Worm (Caenorhabditis elegans) whole organism, young adult: Measurements from ENCODE around the gene F17C11.22.

ENCODE experiments used
- B0019.2 ChIP-seq: fragments of 200-800 bp; sonication (Bioruptor generic); conservative IDR thresholded peaks from 2 replicates; pipeline ENCODE4 v1.3.6; 2022; ENCODE audit warnings: missing genetic modification reagents, missing genetic modification characterization, missing compliant biosample characterization
- C06A6.2 ChIP-seq: fragments of 200-800 bp; sonication (Bioruptor generic); conservative IDR thresholded peaks from 2 replicates; pipeline ENCODE4 v1.3.6; 2022; ENCODE audit warnings: missing genetic modification characterization, missing compliant biosample characterization
- C17E4.6 ChIP-seq: fragments of 200-800 bp; sonication (Bioruptor generic); IDR thresholded peaks from 2 replicates; pipeline ENCODE4 v1.3.6; 2022; ENCODE audit warnings: missing genetic modification reagents, missing genetic modification characterization, missing compliant biosample characterization
- F10E7.11 ChIP-seq: sonication (generic microtip); optimal IDR thresholded peaks from 2 replicates; lab custom pipeline; 2017; ENCODE audit warnings: mild to moderate bottlenecking, missing genetic modification characterization, moderate library complexity, missing compliant biosample characterization
- F22D6.2 ChIP-seq: sonication (generic microtip); optimal IDR thresholded peaks from 2 replicates; lab custom pipeline; 2016; ENCODE audit warnings: mild to moderate bottlenecking, missing genetic modification characterization, missing compliant biosample characterization
- F33H1.4 ChIP-seq: fragments of 200-800 bp; sonication (Bioruptor generic); IDR thresholded peaks from 2 replicates; pipeline ENCODE4 v1.3.6; 2022; ENCODE audit warnings: missing genetic modification reagents, missing genetic modification characterization, missing compliant biosample characterization
- F39B2.1 ChIP-seq: fragments of 200-800 bp; sonication (Bioruptor generic); IDR thresholded peaks from 2 replicates; pipeline ENCODE4 v1.3.6; 2022; ENCODE audit warnings: missing genetic modification reagents, missing genetic modification characterization, missing compliant biosample characterization
- F49E8.2 ChIP-seq: sonication (generic microtip); optimal IDR thresholded peaks from 3 replicates; lab custom pipeline; 2017; ENCODE audit warnings: missing genetic modification characterization, mild to moderate bottlenecking, missing compliant biosample characterization, antibody characterized with exemption, moderate library complexity; ENCODE audit not compliant: insufficient read depth
- F52B5.7 ChIP-seq: sonication (generic microtip); optimal IDR thresholded peaks from 2 replicates; lab custom pipeline; 2016; ENCODE audit warnings: mild to moderate bottlenecking, missing genetic modification characterization, missing compliant biosample characterization
- F57C9.4 ChIP-seq: sonication (generic microtip); optimal IDR thresholded peaks from 2 replicates; lab custom pipeline; 2017; ENCODE audit warnings: mild to moderate bottlenecking, missing genetic modification characterization, missing compliant biosample characterization
- K11D2.4 ChIP-seq: fragments of 200-800 bp; sonication (Bioruptor generic); IDR thresholded peaks from 2 replicates; pipeline ENCODE4 v1.3.6; 2022; ENCODE audit warnings: missing genetic modification reagents, missing genetic modification characterization, missing compliant biosample characterization
- T26A5.8 ChIP-seq: sonication (generic microtip); optimal IDR thresholded peaks from 2 replicates; lab custom pipeline; 2016; ENCODE audit warnings: missing genetic modification characterization, missing compliant biosample characterization
- attf-3 ChIP-seq: fragments of 200-800 bp; sonication (Bioruptor generic); conservative IDR thresholded peaks from 2 replicates; pipeline ENCODE4 v1.3.6; 2022; ENCODE audit warnings: missing genetic modification reagents, missing genetic modification characterization, missing compliant biosample characterization
- cebp-1 ChIP-seq, 2 experiments: fragments of 200-800 bp in 1 of 2; sonication (Bioruptor generic) in 1 of 2; sonication (generic microtip) in 1 of 2; IDR thresholded peaks in 1 of 2; optimal IDR thresholded peaks in 1 of 2; 2 replicates each; pipeline versions ENCODE4 v1.3.6 to Lab custom; 2017 to 2022; ENCODE audit warnings: missing compliant biosample characterization in 2 of 2, missing genetic modification characterization in 2 of 2, mild to moderate bottlenecking in 1 of 2, missing genetic modification reagents in 1 of 2, moderate library complexity in 1 of 2
- cebp-2 ChIP-seq: fragments of 200-800 bp; sonication (Bioruptor generic); IDR thresholded peaks from 2 replicates; pipeline ENCODE4 v1.3.6; 2022; ENCODE audit warnings: missing genetic modification characterization, missing compliant biosample characterization
- ceh-40 ChIP-seq: fragments of 200-800 bp; sonication (Bioruptor generic); IDR thresholded peaks from 2 replicates; pipeline ENCODE4 v1.3.6; 2022; ENCODE audit warnings: missing genetic modification characterization, missing compliant biosample characterization
- ceh-91 ChIP-seq: fragments of 200-800 bp; sonication (Bioruptor generic); IDR thresholded peaks from 2 replicates; pipeline ENCODE4 v1.3.6; 2022; ENCODE audit warnings: missing genetic modification reagents, missing genetic modification characterization, missing compliant biosample characterization
- chd-7 ChIP-seq: sonication (generic microtip); optimal IDR thresholded peaks from 2 replicates; lab custom pipeline; 2016; ENCODE audit warnings: mild to moderate bottlenecking, missing genetic modification characterization, moderate library complexity, missing compliant biosample characterization
- die-1 ChIP-seq: sonication (generic microtip); optimal IDR thresholded peaks from 2 replicates; lab custom pipeline; 2016; ENCODE audit warnings: missing genotype, mild to moderate bottlenecking, missing genetic modification characterization, missing compliant biosample characterization
- egl-18 ChIP-seq: fragments of 200-800 bp; sonication (Bioruptor generic); IDR thresholded peaks from 2 replicates; pipeline ENCODE4 v1.3.6; 2022; ENCODE audit warnings: missing genetic modification reagents, missing genetic modification characterization, missing compliant biosample characterization
- ekl-4 ChIP-seq: fragments of 200-800 bp; sonication (Bioruptor generic); IDR thresholded peaks from 2 replicates; pipeline ENCODE4 v1.3.6; 2022; ENCODE audit warnings: missing genetic modification reagents, missing genetic modification characterization, missing compliant biosample characterization
- hlh-12 ChIP-seq: sonication (generic microtip); optimal IDR thresholded peaks from 2 replicates; lab custom pipeline; 2016; ENCODE audit warnings: missing genetic modification characterization, missing compliant biosample characterization
- hmg-1.2 ChIP-seq: fragments of 200-800 bp; sonication (Bioruptor generic); IDR thresholded peaks from 2 replicates; pipeline ENCODE4 v1.3.6; 2022; ENCODE audit warnings: missing genetic modification reagents, missing genetic modification characterization, missing compliant biosample characterization
- hsf-1 ChIP-seq: fragments of 200-800 bp; sonication (Bioruptor generic); IDR thresholded peaks from 2 replicates; pipeline ENCODE4 v1.3.6; 2022; ENCODE audit warnings: missing genetic modification reagents, missing genetic modification characterization, missing compliant biosample characterization
- let-526 ChIP-seq: fragments of 200-800 bp; sonication (Bioruptor generic); IDR thresholded peaks from 2 replicates; pipeline ENCODE4 v1.3.6; 2022; ENCODE audit warnings: missing genetic modification reagents, missing genetic modification characterization, missing compliant biosample characterization
- lir-1 ChIP-seq: fragments of 200-800 bp; sonication (Bioruptor generic); conservative IDR thresholded peaks from 2 replicates; pipeline ENCODE4 v1.3.6; 2022; ENCODE audit warnings: missing genetic modification reagents, missing genetic modification characterization, missing compliant biosample characterization
- madf-10 ChIP-seq: sonication (generic microtip); optimal IDR thresholded peaks from 2 replicates; lab custom pipeline; 2016; ENCODE audit warnings: mild to moderate bottlenecking, missing genetic modification characterization, missing compliant biosample characterization
- madf-3 ChIP-seq: fragments of 200-800 bp; sonication (Bioruptor generic); IDR thresholded peaks from 2 replicates; pipeline ENCODE4 v1.3.6; 2022; ENCODE audit warnings: missing genetic modification reagents, missing genetic modification characterization, missing compliant biosample characterization
- madf-6 ChIP-seq: fragments of 200-800 bp; sonication (Bioruptor generic); IDR thresholded peaks from 2 replicates; pipeline ENCODE4 v1.3.6; 2022; ENCODE audit warnings: missing genetic modification reagents, missing genetic modification characterization, missing compliant biosample characterization
- nfya-2 ChIP-seq: fragments of 200-800 bp; sonication (Bioruptor generic); IDR thresholded peaks from 2 replicates; pipeline ENCODE4 v1.3.6; 2022; ENCODE audit warnings: missing genetic modification reagents, missing genetic modification characterization, missing compliant biosample characterization
- nhr-120 ChIP-seq: fragments of 200-800 bp; sonication (Bioruptor generic); IDR thresholded peaks from 2 replicates; pipeline ENCODE4 v1.3.6; 2022; ENCODE audit warnings: missing genetic modification characterization, missing compliant biosample characterization
- nhr-179 ChIP-seq: sonication (generic microtip); optimal IDR thresholded peaks from 2 replicates; lab custom pipeline; 2016; ENCODE audit warnings: mild to moderate bottlenecking, missing genetic modification characterization, missing compliant biosample characterization
- nhr-27 ChIP-seq: fragments of 200-800 bp; sonication (Bioruptor generic); optimal IDR thresholded peaks from 2 replicates; lab custom pipeline; 2018; ENCODE audit warnings: mild to moderate bottlenecking, missing genetic modification characterization, moderate library complexity, missing compliant biosample characterization
- pbrm-1 ChIP-seq: fragments of 200-800 bp; sonication (Bioruptor generic); IDR thresholded peaks from 2 replicates; pipeline ENCODE4 v1.3.6; 2022; ENCODE audit warnings: missing genetic modification reagents, missing genetic modification characterization, missing compliant biosample characterization
- pha-4 ChIP-seq: fragments of 150-350 bp; sonication (generic microtip); optimal IDR thresholded peaks from 2 replicates; lab custom pipeline; 2014; ENCODE audit warnings: missing biosample characterization, missing genetic modification reagents, missing genetic modification characterization
- rec-8 ChIP-seq, 2 experiments: sonication (generic microtip); optimal IDR thresholded peaks; 2 replicates each; lab custom pipeline; 2016; ENCODE audit warnings: mild to moderate bottlenecking in 2 of 2, missing genetic modification characterization in 2 of 2, missing genetic modification reagents in 2 of 2, missing genotype in 2 of 2, missing biosample characterization in 1 of 2, missing compliant biosample characterization in 1 of 2, moderate library complexity in 1 of 2
- rpc-1 ChIP-seq, 2 experiments: fragments of 150-350 bp in 1 of 2; sonication (generic microtip) in 1 of 2; optimal IDR thresholded peaks; 2 replicates each; lab custom pipeline; 2014 to 2018; ENCODE audit warnings: missing biosample characterization in 1 of 2, missing genetic modification characterization in 1 of 2, missing genetic modification reagents in 1 of 2, missing genotype in 1 of 2
- sea-2 ChIP-seq: fragments of 200-800 bp; sonication (Bioruptor generic); IDR thresholded peaks from 2 replicates; pipeline ENCODE4 v1.3.6; 2022; ENCODE audit warnings: missing genetic modification characterization, missing compliant biosample characterization
- snpc-4 ChIP-seq, 5 experiments: fragments of 150-350 bp in 1 of 5; sonication (generic microtip) in 4 of 5; optimal IDR thresholded peaks; 2 replicates each; lab custom pipeline; 2014 to 2018; ENCODE audit warnings: missing genetic modification characterization in 5 of 5, missing biosample characterization in 3 of 5, antibody characterized with exemption in 2 of 5, mild to moderate bottlenecking in 2 of 5, missing compliant biosample characterization in 2 of 5, missing genotype in 2 of 5, moderate library complexity in 2 of 5, missing genetic modification reagents in 1 of 5
- somi-1 ChIP-seq: fragments of 200-800 bp; sonication (Bioruptor generic); optimal IDR thresholded peaks from 2 replicates; lab custom pipeline; 2018; ENCODE audit warnings: mild to moderate bottlenecking, missing genetic modification characterization, missing compliant biosample characterization
- sptf-2 ChIP-seq: fragments of 200-800 bp; sonication (Bioruptor generic); optimal IDR thresholded peaks from 2 replicates; lab custom pipeline; 2018; ENCODE audit warnings: mild to moderate bottlenecking, missing genetic modification characterization, missing compliant biosample characterization
- tbp1 ChIP-seq: fragments of 200-800 bp; sonication (Bioruptor generic); optimal IDR thresholded peaks from 2 replicates; lab custom pipeline; 2018; ENCODE audit warnings: mild to moderate bottlenecking, missing genetic modification characterization, missing compliant biosample characterization
- tlf-1 ChIP-seq: fragments of 200-800 bp; sonication (Bioruptor generic); optimal IDR thresholded peaks from 2 replicates; lab custom pipeline; 2018; ENCODE audit warnings: mild to moderate bottlenecking, missing genetic modification characterization, missing compliant biosample characterization
- unc-130 ChIP-seq: sonication (generic microtip); optimal IDR thresholded peaks from 2 replicates; lab custom pipeline; 2016; ENCODE audit warnings: missing genetic modification reagents, missing genetic modification characterization, missing compliant biosample characterization
- zfh-2 ChIP-seq: fragments of 200-800 bp; sonication (Bioruptor generic); conservative IDR thresholded peaks from 2 replicates; pipeline ENCODE4 v1.3.6; 2022; ENCODE audit warnings: missing genetic modification reagents, missing genetic modification characterization, missing compliant biosample characterization
- ztf-22 ChIP-seq: fragments of 200-800 bp; sonication (Bioruptor generic); optimal IDR thresholded peaks from 2 replicates; lab custom pipeline; 2018; ENCODE audit warnings: mild to moderate bottlenecking, missing genetic modification characterization, moderate library complexity, missing compliant biosample characterization
- ztf-3 ChIP-seq: fragments of 200-800 bp; sonication (Bioruptor generic); optimal IDR thresholded peaks from 2 replicates; lab custom pipeline; 2018; ENCODE audit warnings: mild to moderate bottlenecking, missing genetic modification characterization, missing compliant biosample characterization

F17C11.22 gene

ce11 chrV:10961448-10961870, 8.5 kb downstream of the F17C11.22 start (continued):
- TF ChIP-seq let-526 (GFP tag; lab: Robert Waterston, UW) (no peak), tlf-1 (GFP tag; lab: Kevin White, UChicago) (no peak), F57C9.4 (tag; lab: Kevin White, UChicago) (no peak), pha-4 (tag; lab: Kevin White, UChicago) (no peak), nhr-27 (tag; lab: Kevin White, UChicago) (no peak), hsf-1 (0 out of 2 replicates have a peak, but pooled peaks have one; percentile 15), F22D6.2 (tag; lab: Kevin White, UChicago) (no peak), hmg-1.2 (GFP tag; lab: Robert Waterston, UW) (peak; percentile 53; the same call in 1 of the 2 replicates), C06A6.2 (no peak), F49E8.2 (tag; lab: Kevin White, UChicago) (no peak), F52B5.7 (tag; lab: Kevin White, UChicago) (peak; percentile 28), attf-3 (GFP tag; lab: Robert Waterston, UW) (no peak), madf-10 (tag; lab: Kevin White, UChicago) (peak; percentile 12), ceh-40 (GFP tag; lab: Robert Waterston, UW) (no peak), egl-18 (GFP tag; lab: Robert Waterston, UW) (no peak), rec-8 (tag; optimal IDR thresholded peaks at IDR 0.05; lab: Kevin White, UChicago) (no peak), madf-3 (no peak), ztf-3 (peak; percentile 26), sptf-2 (GFP tag; lab: Kevin White, UChicago) (no peak), madf-6 (GFP tag; lab: Robert Waterston, UW) (0 out of 2 replicates have a peak, but pooled peaks have one; percentile 12), snpc-4 (GFP tag; optimal IDR thresholded peaks at IDR 0.05; lab: Kevin White, UChicago) (no peak), snpc-4 (tag; optimal IDR thresholded peaks at IDR 0.05; lab: Kevin White, UChicago) (peak in 1 of 4 experiments; percentile 23), K11D2.4 (GFP tag; lab: Robert Waterston, UW) (peak; percentile 52; the same call in 1 of the 2 replicates), hlh-12 (tag; lab: Kevin White, UChicago) (no peak), unc-130 (no peak), F10E7.11 (peak; percentile 56), somi-1 (GFP tag; lab: Kevin White, UChicago) (peak; percentile 40), cebp-1 (GFP tag; IDR thresholded peaks at IDR 0.05; lab: Robert Waterston, UW) (no peak), cebp-1 (tag; optimal IDR thresholded peaks at IDR 0.05; lab: Kevin White, UChicago) (peak; percentile 66), ztf-22 (no peak), nhr-120 (GFP tag; lab: Robert Waterston, UW) (no peak), ekl-4 (GFP tag; lab: Robert Waterston, UW) (0 out of 2 replicates have a peak, but pooled peaks have one; percentile 39), tbp1 (GFP tag; lab: Kevin White, UChicago) (peak; percentile 10), nfya-2 (GFP tag; lab: Robert Waterston, UW) (no peak), F33H1.4 (no peak), sea-2 (GFP tag; lab: Robert Waterston, UW) (no peak), lir-1 (no peak), C17E4.6 (GFP tag; lab: Robert Waterston, UW) (no peak), die-1 (tag; lab: Kevin White, UChicago) (no peak), F39B2.1 (no peak), rpc-1 (optimal IDR thresholded peaks at IDR 0.05; lab: Kevin White, UChicago) (no peak), rpc-1 (tag; optimal IDR thresholded peaks at IDR 0.05; lab: Kevin White, UChicago) (no peak), chd-7 (tag; lab: Kevin White, UChicago) (no peak), cebp-2 (no peak), T26A5.8 (tag; lab: Kevin White, UChicago) (no peak), zfh-2 (GFP tag; lab: Robert Waterston, UW) (peak; percentile 86), pbrm-1 (GFP tag; lab: Robert Waterston, UW) (peak; percentile 52; the same call in 1 of the 2 replicates), nhr-179 (tag; lab: Kevin White, UChicago) (no peak), B0019.2 (GFP tag; lab: Robert Waterston, UW) (no peak), ceh-91 (GFP tag; lab: Robert Waterston, UW) (no peak)
